ENCODE assay signal across 2 worm cellular contexts in the genomic region with DNA sequence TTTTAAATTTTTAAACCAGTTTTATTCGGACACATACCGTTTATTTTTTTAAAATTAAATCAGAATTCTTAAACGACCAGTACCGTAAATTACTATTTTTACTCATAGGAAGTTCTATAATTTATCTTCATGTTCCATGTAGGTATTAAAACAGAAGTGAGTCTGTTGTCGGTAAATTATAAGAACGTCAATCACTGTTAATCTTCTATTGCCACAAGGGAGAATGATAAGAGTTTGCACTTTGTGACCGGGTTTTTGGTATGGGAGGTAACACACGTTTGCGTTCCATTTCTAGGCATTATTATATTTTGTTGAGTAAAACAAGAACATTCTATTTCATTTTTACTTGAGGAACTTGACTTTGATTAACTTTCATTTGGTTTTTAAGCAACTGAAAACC.
TF ChIP-seq lines count a peak whose summit lies in the region.

A gene (plus strand): TSS at position 301 of the 400 bp plus-strand sequence.

TF ChIP-seq in whole organism, L4 larva, 104 proteins besides CTCF, POLR2A, EP300 and RAD21:
- TF ChIP-seq gei-8 (GFP tag; optimal IDR thresholded peaks at IDR 0.05; lab: Kevin White, UChicago) (no peak), nhr-25 (tag; optimal IDR thresholded peaks at IDR 0.05; lab: Kevin White, UChicago; ENCODE audit: borderline replicate concordance, insufficient read depth) (no peak), hif-1 (tag; optimal IDR thresholded peaks at IDR 0.05; lab: Kevin White, UChicago) (no peak), cey-2 (tag; optimal IDR thresholded peaks at IDR 0.05; lab: Kevin White, UChicago; ENCODE audit: borderline replicate concordance, insufficient read depth) (no peak), mes-2 (tag; optimal IDR thresholded peaks at IDR 0.05; lab: Kevin White, UChicago; ENCODE audit: poor library complexity, severe bottlenecking) (no peak), attf-4 (tag; optimal IDR thresholded peaks at IDR 0.05; lab: Kevin White, UChicago) (no peak), unc-39 (tag; optimal IDR thresholded peaks at IDR 0.05; lab: Kevin White, UChicago) (no peak), egl-43 (GFP tag; IDR thresholded peaks at IDR 0.05; lab: Robert Waterston, UW) (no peak), dmd-6 (GFP tag; IDR thresholded peaks at IDR 0.05; lab: Robert Waterston, UW) (peak; percentile 17; the same call in 1 of the 2 replicates)

TF ChIP-seq in whole organism, young adult, 124 proteins besides CTCF, POLR2A, EP300 and RAD21:
- TF ChIP-seq hmg-20 (GFP tag; IDR thresholded peaks at IDR 0.05; lab: Robert Waterston, UW) (no peak), nhr-80 (tag; optimal IDR thresholded peaks at IDR 0.05; lab: Kevin White, UChicago) (peak; percentile 5)
TF ChIP-seq in whole organism, young adult: peak in this region for 1.
